Worm (Caenorhabditis elegans): ENCODE measurements around the gene npr-38.

DNA sequence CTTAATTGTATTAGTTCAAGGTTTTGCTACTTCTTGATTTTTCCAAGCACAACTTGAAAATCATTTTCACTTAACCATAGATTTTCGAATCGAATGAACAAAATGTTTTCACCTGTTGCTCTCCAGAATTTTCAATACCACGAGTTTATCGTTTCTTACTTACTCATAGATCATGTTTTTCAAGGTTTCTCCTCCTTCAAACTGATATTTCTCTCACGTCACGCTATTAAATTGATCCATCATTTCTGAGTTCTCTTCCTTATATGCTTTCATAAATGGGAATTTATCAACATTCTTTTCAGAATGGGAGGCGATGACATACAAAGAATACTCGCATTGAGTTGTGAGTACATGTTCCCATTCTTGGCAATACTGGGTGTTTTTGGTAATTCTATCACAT lies at the start of gene npr-38:
- TF ChIP-seq ama-1 (optimal IDR thresholded peaks at IDR 0.05): no peak
- TF ChIP-seq ceh-22 (tag; optimal IDR thresholded peaks at IDR 0.05): no peak
- TF ChIP-seq ceh-19 (GFP tag; optimal IDR thresholded peaks at IDR 0.05): no peak
- no peak for TF ChIP-seq fkh-10 (GFP tag; optimal IDR thresholded peaks at IDR 0.05)
